Fruit fly (Drosophila melanogaster) Kc167 (cell line): ENCODE data around the gene Sfp33A2.
A peak's percentile ranks its signal among the peaks of the same experiment; 100 is the strongest.

ENCODE experiments used
- Myc ChIP-seq: fragments of >200 bp; optimal IDR thresholded peaks from 2 replicates; lab custom pipeline; 2017; ENCODE audit warnings: missing external identifiers
- Sin3A ChIP-seq: fragments of >200 bp; optimal IDR thresholded peaks from 2 replicates; lab custom pipeline; 2018; ENCODE audit warnings: missing external identifiers
- h ChIP-seq: fragments of >200 bp; optimal IDR thresholded peaks from 3 replicates; lab custom pipeline; 2018; ENCODE audit warnings: missing external identifiers
- insv ChIP-seq: fragments of >200 bp; optimal IDR thresholded peaks from 3 replicates; lab custom pipeline; 2018; ENCODE audit warnings: missing external identifiers
- psq ChIP-seq: fragments of >200 bp; optimal IDR thresholded peaks from 2 replicates; lab custom pipeline; 2017; ENCODE audit warnings: missing external identifiers
- ttk ChIP-seq: sonication (Bioruptor generic); optimal IDR thresholded peaks from 2 replicates; lab custom pipeline; 2017; ENCODE audit warnings: missing external identifiers

Gene Sfp33A2

DNA sequence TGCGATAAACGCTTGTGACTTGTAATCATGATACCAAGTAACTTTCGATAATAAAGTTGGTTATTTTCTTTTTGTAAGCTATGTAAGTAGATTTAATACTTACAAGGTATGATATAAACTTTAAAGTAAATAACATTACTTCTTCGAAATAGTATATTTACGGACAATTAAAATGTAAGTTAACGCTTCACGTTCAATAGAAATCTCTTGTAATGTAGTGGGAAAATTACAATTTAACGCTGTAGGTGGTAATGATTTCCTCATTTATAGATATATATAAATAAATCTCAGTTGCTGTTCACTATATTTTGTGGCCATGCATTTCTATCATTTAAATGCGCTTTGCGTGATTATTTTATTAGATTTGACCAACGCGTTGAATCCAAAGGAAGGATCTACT, at the start of gene Sfp33A2:
Sfp33A2 (plus strand) TSS at position 301 of the 400 bp plus-strand sequence.
- no peak for TF ChIP-seq Sin3A (lab: Kevin White, UChicago)

DNA sequence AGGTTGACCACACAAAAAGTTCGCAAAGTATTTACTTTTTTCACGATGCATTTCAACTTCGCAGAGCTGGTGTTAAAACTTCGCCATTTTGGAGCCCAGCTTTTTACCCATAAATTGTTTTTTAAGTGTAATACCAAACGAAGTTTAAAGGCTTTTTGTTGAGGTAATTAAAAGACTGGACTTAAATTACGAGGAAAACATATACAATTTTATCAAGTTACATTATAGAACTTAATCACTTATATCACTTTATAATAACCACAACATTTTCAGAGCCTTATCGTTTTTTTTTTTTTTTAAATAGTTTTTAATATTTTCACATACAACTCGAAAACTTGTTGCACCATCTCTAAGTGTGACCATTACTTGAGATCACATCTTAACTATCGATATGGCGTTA, 49.5 kb upstream of the Sfp33A2 start, which contains the start of gene CG14931:
CG14931 (plus strand) TSS at position 301 of the 400 bp plus-strand sequence.
- no peak for TF ChIP-seq Myc
- TF ChIP-seq Sin3A (lab: Kevin White, UChicago) = no peak
- no peak for TF ChIP-seq psq (lab: Kevin White, UChicago)
- TF ChIP-seq ttk (lab: Kevin White, UChicago) = no peak
- no peak for TF ChIP-seq insv (lab: Kevin White, UChicago)
- TF ChIP-seq h (lab: Kevin White, UChicago) = no peak

- TF ChIP-seq insv (lab: Kevin White, UChicago) (no peak), h (lab: Kevin White, UChicago) (no peak), psq (lab: Kevin White, UChicago) (no peak), Sin3A (lab: Kevin White, UChicago) (no peak), ttk (lab: Kevin White, UChicago) (no peak), Myc (no peak)
These were observed 47.8 kb upstream of the Sfp33A2 start, which contains the start of gene CG14932 for dm6 chr2L:11789690-11790089. Gene CG14932 (plus strand): TSS chr2L:11789919.

dm6 chr2L:11792265-11792664, 45.2 kb upstream of the Sfp33A2 start, which contains the start of gene Tsp33B:
Gene Tsp33B (minus strand): TSS chr2L:11792365.
- TF ChIP-seq insv (lab: Kevin White, UChicago) = no peak
- TF ChIP-seq Myc = no peak
- TF ChIP-seq psq (lab: Kevin White, UChicago) = no peak
- no peak for TF ChIP-seq ttk (lab: Kevin White, UChicago)
- no peak for TF ChIP-seq h (lab: Kevin White, UChicago)
- no peak for TF ChIP-seq Sin3A (lab: Kevin White, UChicago)

DNA sequence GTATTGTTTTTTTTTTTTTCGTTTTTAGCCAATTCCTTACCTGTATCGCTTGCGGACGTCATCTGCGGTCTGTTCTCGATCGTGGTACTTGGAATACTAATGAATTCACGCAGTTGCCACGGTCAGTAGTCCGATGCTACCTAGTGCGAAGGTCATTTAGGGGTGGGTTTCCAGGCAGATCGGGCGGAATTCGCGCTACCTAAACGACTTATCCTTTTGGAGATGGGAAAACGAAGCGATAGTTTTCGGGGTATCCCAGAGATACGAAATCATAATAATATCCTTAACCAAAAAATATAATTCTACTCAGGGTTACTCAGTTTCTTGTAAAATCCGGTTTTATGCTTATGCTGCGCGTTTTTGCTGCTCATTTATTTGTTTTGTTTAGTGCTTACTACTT, 43.5 kb upstream of the Sfp33A2 start, which contains the start of gene CG14937:
CG14937 (minus strand) TSS at position 101 of the 400 bp plus-strand sequence.
- no peak for TF ChIP-seq ttk (lab: Kevin White, UChicago)
- no peak for TF ChIP-seq psq (lab: Kevin White, UChicago)
- TF ChIP-seq Sin3A (lab: Kevin White, UChicago) = no peak
- no peak for TF ChIP-seq h (lab: Kevin White, UChicago)

dm6 chr2L:11797127-11797526, 40.4 kb upstream of the Sfp33A2 start:
- TF ChIP-seq Myc (no peak), h (lab: Kevin White, UChicago) (peak; percentile 18)

DNA sequence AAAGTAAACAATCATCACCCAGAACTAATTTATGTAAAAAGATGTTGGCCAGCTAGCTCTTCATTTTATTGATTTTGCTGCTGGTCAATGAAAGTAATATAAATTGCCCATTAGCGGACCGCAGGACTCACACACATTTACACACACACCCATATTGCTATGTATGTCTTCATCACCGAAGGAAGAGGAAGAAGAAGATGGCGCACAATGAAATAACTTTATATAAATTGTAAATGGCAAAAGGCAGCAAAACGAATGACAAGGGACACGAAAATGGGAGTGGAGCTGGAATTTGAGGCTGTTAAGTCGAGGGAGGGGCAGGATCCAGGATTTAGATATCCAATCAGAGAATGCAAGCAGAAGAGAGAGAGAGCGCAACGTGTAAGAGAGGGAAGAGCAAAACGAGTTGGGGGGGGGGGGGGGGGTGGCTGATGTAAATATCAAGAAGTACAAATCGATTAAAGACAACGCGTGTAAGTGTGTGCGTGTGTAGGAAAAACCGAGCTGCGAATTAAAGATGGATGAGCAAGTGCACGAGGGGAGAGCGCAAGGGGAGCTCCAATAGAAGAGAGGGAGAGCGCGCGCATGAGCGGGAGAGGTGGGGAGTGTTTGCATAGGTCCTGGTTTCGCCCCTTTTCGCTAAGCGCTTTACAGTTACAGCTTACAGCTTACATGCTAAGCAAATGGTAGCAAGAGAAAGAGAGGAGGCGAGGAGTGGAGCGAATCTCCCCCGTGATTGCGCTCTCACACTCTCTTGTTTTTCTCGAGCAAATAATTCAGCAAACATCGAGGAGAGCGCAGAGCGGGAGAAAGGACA, 33.1 kb upstream of the Sfp33A2 start:
- TF ChIP-seq ttk (lab: Kevin White, UChicago) (no peak), h (lab: Kevin White, UChicago) (no peak), Myc (no peak), Sin3A (lab: Kevin White, UChicago) (no peak), insv (lab: Kevin White, UChicago) (no peak), psq (lab: Kevin White, UChicago) (no peak)

- TF ChIP-seq Sin3A (lab: Kevin White, UChicago) (no peak), psq (lab: Kevin White, UChicago) (peak; percentile 81)
These were observed 31.4 kb upstream of the Sfp33A2 start for dm6 chr2L:11806022-11806700.

dm6 chr2L:11806701-11807674, 30.5 kb upstream of the Sfp33A2 start:
- TF ChIP-seq Myc (no peak), psq (lab: Kevin White, UChicago) (peak; percentile 57)

DNA sequence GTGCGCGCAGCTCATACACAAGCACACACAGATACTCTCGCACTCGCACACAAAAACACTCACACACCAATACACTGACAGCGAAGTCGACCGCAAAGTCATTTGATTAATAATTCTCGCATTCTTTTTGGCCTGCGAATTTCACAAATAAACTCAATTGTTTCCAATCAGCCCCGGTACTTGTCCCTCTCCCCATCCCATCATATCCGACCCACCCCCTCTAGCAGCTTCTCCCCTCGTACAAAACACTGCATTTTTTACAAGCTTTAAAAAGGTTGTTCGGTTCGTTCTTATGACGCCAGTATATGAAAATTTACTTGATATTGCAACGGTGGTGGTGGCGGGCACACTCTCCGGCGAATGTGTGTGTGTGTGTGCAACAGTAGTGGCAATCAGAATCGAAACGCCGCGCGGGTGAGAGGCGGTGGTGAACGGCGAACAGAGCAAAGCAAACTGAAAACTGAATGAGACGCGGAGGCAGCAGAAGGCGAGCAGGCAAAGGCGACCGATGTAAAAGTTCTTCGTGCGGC, 29.8 kb upstream of the Sfp33A2 start:
- TF ChIP-seq h (lab: Kevin White, UChicago) (no peak), psq (lab: Kevin White, UChicago) (peak; percentile 32)

DNA sequence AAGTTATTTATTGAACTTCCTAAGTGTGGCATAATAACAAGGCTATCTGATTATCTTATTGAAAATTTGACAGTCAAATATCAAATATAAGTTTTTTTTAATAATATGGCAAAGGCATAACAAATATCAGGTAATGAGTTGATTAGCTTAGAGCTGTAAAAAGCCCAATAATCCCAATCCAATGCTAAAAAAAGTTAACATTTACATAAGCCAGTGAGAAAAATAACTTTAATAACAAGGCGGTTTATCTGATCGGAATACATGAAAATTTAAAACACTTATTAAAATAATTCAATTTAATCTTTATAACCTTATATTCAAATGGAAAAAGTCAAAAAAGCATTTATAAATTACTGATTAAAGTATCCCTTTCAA, 29.2 kb upstream of the Sfp33A2 start:
- TF ChIP-seq h (lab: Kevin White, UChicago) (no peak), psq (lab: Kevin White, UChicago) (no peak), insv (lab: Kevin White, UChicago) (no peak), Myc (no peak), Sin3A (lab: Kevin White, UChicago) (no peak), ttk (lab: Kevin White, UChicago) (no peak)
